Fruit fly (Drosophila melanogaster): Measurements from ENCODE around the gene CG5171.

CG5171 gene

DNA sequence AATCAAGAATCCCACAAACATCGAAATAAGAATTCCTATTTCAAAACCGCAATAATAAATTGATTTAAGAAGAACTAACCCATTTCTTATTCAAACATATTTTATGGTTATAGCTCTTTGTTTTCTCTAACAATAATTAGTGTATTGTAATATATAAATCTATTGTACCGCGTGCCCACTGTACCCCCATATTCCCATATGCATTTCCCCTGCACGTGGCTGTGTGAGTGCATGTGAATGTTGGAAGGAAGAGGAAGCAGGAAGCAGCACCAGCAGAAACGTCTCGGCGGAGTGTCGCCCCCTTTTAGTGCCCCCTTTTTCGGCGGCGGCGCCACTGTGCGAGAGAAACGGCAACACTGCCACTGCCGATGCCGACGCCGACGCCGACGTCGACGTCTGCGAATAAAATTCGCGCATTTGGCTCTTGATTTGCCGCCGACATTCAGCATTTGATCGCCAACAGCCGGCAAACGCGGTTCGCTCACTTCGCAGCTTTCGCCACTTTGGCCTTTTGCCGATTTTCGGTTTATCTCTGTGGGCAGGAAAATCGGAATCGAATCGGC is 22.3 kb downstream of the CG5171 start:
- TF ChIP-seq N (GFP tag; optimal IDR thresholded peaks at IDR 0.05) (no peak), dmrt93B (GFP tag; optimal IDR thresholded peaks at IDR 0.05) (peak; percentile 42), dsf (GFP tag; optimal IDR thresholded peaks at IDR 0.05; ENCODE audit: borderline replicate concordance) (no peak), pan (optimal IDR thresholded peaks at IDR 0.05) (no peak), rgr (GFP tag; optimal IDR thresholded peaks at IDR 0.05) (peak; percentile 77), ey (GFP tag; optimal IDR thresholded peaks at IDR 0.05) (peak; percentile 77), OdsH (GFP tag; optimal IDR thresholded peaks at IDR 0.05) (peak; percentile 83), brk (GFP tag; optimal IDR thresholded peaks at IDR 0.05) (peak; percentile 92), usp (GFP tag; optimal IDR thresholded peaks at IDR 0.05) (no peak), sage (GFP tag; optimal IDR thresholded peaks at IDR 0.05) (peak; percentile 60), br (GFP tag; optimal IDR thresholded peaks at IDR 0.05) (peak; percentile 86), Mio (GFP tag; optimal IDR thresholded peaks at IDR 0.05) (no peak), HLH106 (tag; optimal IDR thresholded peaks at IDR 0.05) (peak; percentile 89), Vsx2 (GFP tag; optimal IDR thresholded peaks at IDR 0.05; ENCODE audit: partially characterized antibody) (no peak), CG9705 (GFP tag; optimal IDR thresholded peaks at IDR 0.05) (peak; percentile 76), Sp1 (GFP tag; optimal IDR thresholded peaks at IDR 0.05) (peak; percentile 81), fru (GFP tag; optimal IDR thresholded peaks at IDR 0.05) (peak; percentile 77), Jra (GFP tag; optimal IDR thresholded peaks at IDR 0.05) (peak; percentile 77), sv (GFP tag; optimal IDR thresholded peaks at IDR 0.05) (no peak), Dfd (GFP tag; optimal IDR thresholded peaks at IDR 0.05) (peak; percentile 49), Dif (GFP tag; optimal IDR thresholded peaks at IDR 0.05; ENCODE audit: partially characterized antibody) (peak; percentile 76), foxo (GFP tag; optimal IDR thresholded peaks at IDR 0.05) (peak in 1 of 2 experiments; percentile 88), Rel (GFP tag; optimal IDR thresholded peaks at IDR 0.05) (no peak), Rel (tag; optimal IDR thresholded peaks at IDR 0.05) (peak; percentile 77), Myc (optimal IDR thresholded peaks at IDR 0.05) (peak; percentile 33), Hr78 (GFP tag; optimal IDR thresholded peaks at IDR 0.05) (no peak), dl (GFP tag; optimal IDR thresholded peaks at IDR 0.05; ENCODE audit: insufficient read depth in 1 of 2, partially characterized antibody in 2 of 2) (peak in 1 of 2 experiments; percentile 67), lola (GFP tag; optimal IDR thresholded peaks at IDR 0.05) (no peak), Hnf4 (GFP tag; optimal IDR thresholded peaks at IDR 0.05) (peak; percentile 79), h (GFP tag; optimal IDR thresholded peaks at IDR 0.05) (peak; percentile 89), psq (GFP tag; optimal IDR thresholded peaks at IDR 0.05) (peak; percentile 65), tai (GFP tag; optimal IDR thresholded peaks at IDR 0.05) (peak; percentile 65), woc (GFP tag; optimal IDR thresholded peaks at IDR 0.05) (peak; percentile 93), Abd-B (GFP tag; optimal IDR thresholded peaks at IDR 0.05) (no peak), CG32264 (GFP tag; optimal IDR thresholded peaks at IDR 0.05) (no peak), GATAd (GFP tag; optimal IDR thresholded peaks at IDR 0.05) (no peak), jim (GFP tag; optimal IDR thresholded peaks at IDR 0.05) (peak; percentile 92), Hr83 (GFP tag; optimal IDR thresholded peaks at IDR 0.05; ENCODE audit: poor library complexity, severe bottlenecking) (peak; percentile 85), CrebA (GFP tag; optimal IDR thresholded peaks at IDR 0.05; ENCODE audit: borderline replicate concordance) (peak; percentile 64)

- TF ChIP-seq Jra (GFP tag; optimal IDR thresholded peaks at IDR 0.05) (no peak), br (GFP tag; optimal IDR thresholded peaks at IDR 0.05) (no peak), HLH106 (tag; optimal IDR thresholded peaks at IDR 0.05) (peak; percentile 4), ey (GFP tag; optimal IDR thresholded peaks at IDR 0.05) (peak; percentile 31), dsf (GFP tag; optimal IDR thresholded peaks at IDR 0.05; ENCODE audit: borderline replicate concordance) (no peak), foxo (GFP tag; optimal IDR thresholded peaks at IDR 0.05) (peak; percentile 21 to 64), Dfd (GFP tag; optimal IDR thresholded peaks at IDR 0.05) (no peak), woc (GFP tag; optimal IDR thresholded peaks at IDR 0.05) (no peak), Hr78 (GFP tag; optimal IDR thresholded peaks at IDR 0.05) (no peak), jim (GFP tag; optimal IDR thresholded peaks at IDR 0.05) (no peak), Abd-B (GFP tag; optimal IDR thresholded peaks at IDR 0.05) (no peak), dl (GFP tag; optimal IDR thresholded peaks at IDR 0.05; ENCODE audit: insufficient read depth in 1 of 2, partially characterized antibody in 2 of 2) (no peak), Hnf4 (GFP tag; optimal IDR thresholded peaks at IDR 0.05) (peak; percentile 46), dmrt93B (GFP tag; optimal IDR thresholded peaks at IDR 0.05) (no peak), usp (GFP tag; optimal IDR thresholded peaks at IDR 0.05) (no peak), tai (GFP tag; optimal IDR thresholded peaks at IDR 0.05) (peak; percentile 51), CG32264 (GFP tag; optimal IDR thresholded peaks at IDR 0.05) (peak; percentile 8), brk (GFP tag; optimal IDR thresholded peaks at IDR 0.05) (no peak), lola (GFP tag; optimal IDR thresholded peaks at IDR 0.05) (no peak), pan (optimal IDR thresholded peaks at IDR 0.05) (no peak), Vsx2 (GFP tag; optimal IDR thresholded peaks at IDR 0.05; ENCODE audit: partially characterized antibody) (no peak), Myc (optimal IDR thresholded peaks at IDR 0.05) (peak; percentile 23), Sp1 (GFP tag; optimal IDR thresholded peaks at IDR 0.05) (no peak), Hr83 (GFP tag; optimal IDR thresholded peaks at IDR 0.05; ENCODE audit: poor library complexity, severe bottlenecking) (peak; percentile 29), Dif (GFP tag; optimal IDR thresholded peaks at IDR 0.05; ENCODE audit: partially characterized antibody) (no peak), fru (GFP tag; optimal IDR thresholded peaks at IDR 0.05) (peak; percentile 5), h (GFP tag; optimal IDR thresholded peaks at IDR 0.05) (peak; percentile 49), CrebA (GFP tag; optimal IDR thresholded peaks at IDR 0.05; ENCODE audit: borderline replicate concordance) (no peak), sv (GFP tag; optimal IDR thresholded peaks at IDR 0.05) (no peak), Mio (GFP tag; optimal IDR thresholded peaks at IDR 0.05) (no peak), N (GFP tag; optimal IDR thresholded peaks at IDR 0.05) (peak; percentile 60), rgr (GFP tag; optimal IDR thresholded peaks at IDR 0.05) (peak; percentile 25), GATAd (GFP tag; optimal IDR thresholded peaks at IDR 0.05) (no peak), CG9705 (GFP tag; optimal IDR thresholded peaks at IDR 0.05) (no peak), Rel (GFP tag; optimal IDR thresholded peaks at IDR 0.05) (no peak), Rel (tag; optimal IDR thresholded peaks at IDR 0.05) (peak; percentile 75), psq (GFP tag; optimal IDR thresholded peaks at IDR 0.05) (no peak), sage (GFP tag; optimal IDR thresholded peaks at IDR 0.05) (peak; percentile 58), OdsH (GFP tag; optimal IDR thresholded peaks at IDR 0.05) (no peak)
Observed at dm6 chr2L:7424282-7424905, 23.3 kb downstream of the CG5171 start.
